Fruit fly (Drosophila melanogaster) whole organism, embryonic: ENCODE measurements around the gene CG31103.

Experiments
- Antp ChIP-seq: fragments of 200-800 bp; sonication (Bioruptor generic); optimal IDR thresholded peaks from 3 replicates; lab custom pipeline; 2016; ENCODE audit warnings: missing biosample characterization, missing genetic modification characterization
- Atf-2 ChIP-seq: fragments of 200-800 bp; sonication (Bioruptor generic); optimal IDR thresholded peaks from 2 replicates; lab custom pipeline; 2016; ENCODE audit warnings: missing biosample characterization, missing genetic modification characterization
- B-H1 ChIP-seq: fragments of 200-800 bp; sonication (Bioruptor generic); IDR thresholded peaks from 3 replicates; pipeline ENCODE4 v1.3.6; 2022; ENCODE audit warnings: missing biosample characterization, missing genetic modification characterization
- CG12071 ChIP-seq: fragments of 200-800 bp; sonication (Bioruptor generic); optimal IDR thresholded peaks from 3 replicates; lab custom pipeline; 2018; ENCODE audit warnings: missing biosample characterization, mild to moderate bottlenecking, missing genetic modification characterization
- CG1233 ChIP-seq: fragments of 200-800 bp; sonication (Bioruptor generic); optimal IDR thresholded peaks from 4 replicates; lab custom pipeline; 2018; ENCODE audit warnings: missing biosample characterization, mild to moderate bottlenecking, missing genetic modification characterization
- CG12769 ChIP-seq: fragments of 200-800 bp; sonication (Bioruptor generic); optimal IDR thresholded peaks from 2 replicates; lab custom pipeline; 2019; ENCODE audit warnings: missing biosample characterization, mild to moderate bottlenecking, missing genetic modification characterization, moderate library complexity
- CG14050 ChIP-seq: fragments of 200-800 bp; sonication (Bioruptor generic); IDR thresholded peaks from 3 replicates; pipeline ENCODE4 v1.3.6; 2022; ENCODE audit warnings: missing biosample characterization, missing genetic modification characterization
- CG14441 ChIP-seq: fragments of 200-800 bp; sonication (Bioruptor generic); IDR thresholded peaks from 2 replicates; pipeline ENCODE4 v1.3.6; 2022; ENCODE audit warnings: missing biosample characterization, missing genetic modification characterization
- CG1529 ChIP-seq: fragments of 200-800 bp; sonication (Bioruptor generic); optimal IDR thresholded peaks from 3 replicates; lab custom pipeline; 2018; ENCODE audit warnings: missing biosample characterization, missing genetic modification characterization
- CG17359 ChIP-seq: fragments of 200-800 bp; sonication (Bioruptor generic); optimal IDR thresholded peaks from 3 replicates; lab custom pipeline; 2018; ENCODE audit warnings: missing biosample characterization, mild to moderate bottlenecking, missing genetic modification characterization, moderate library complexity
- CG18476 ChIP-seq: fragments of 200-800 bp; sonication (Bioruptor generic); optimal IDR thresholded peaks from 2 replicates; lab custom pipeline; 2016; ENCODE audit warnings: missing biosample characterization, mild to moderate bottlenecking, missing genetic modification characterization
- CG2120 ChIP-seq: fragments of 200-800 bp; sonication (Bioruptor generic); optimal IDR thresholded peaks from 3 replicates; lab custom pipeline; 2016; ENCODE audit warnings: missing biosample characterization, missing genetic modification characterization
- CG32532 ChIP-seq: fragments of 200-800 bp; sonication (Bioruptor generic); IDR thresholded peaks from 2 replicates; pipeline ENCODE4 v1.3.6; 2022; ENCODE audit warnings: missing biosample characterization, missing genetic modification characterization
- CG3995 ChIP-seq: fragments of 200-800 bp; sonication (Bioruptor generic); optimal IDR thresholded peaks from 3 replicates; lab custom pipeline; 2016; ENCODE audit warnings: missing biosample characterization, missing genetic modification characterization
- CG4360 ChIP-seq: fragments of 200-800 bp; sonication (Bioruptor generic); IDR thresholded peaks from 2 replicates; pipeline ENCODE4 v1.3.6; 2022; ENCODE audit warnings: missing biosample characterization, missing genetic modification characterization
- CG6254 ChIP-seq: fragments of 200-800 bp; sonication (Bioruptor generic); optimal IDR thresholded peaks from 3 replicates; lab custom pipeline; 2017; ENCODE audit warnings: mild to moderate bottlenecking, missing biosample characterization, missing genetic modification reagents, missing genetic modification characterization
- CG6689 ChIP-seq: fragments of 200-800 bp; sonication (Bioruptor generic); IDR thresholded peaks from 2 replicates; pipeline ENCODE4 v1.3.6; 2022; ENCODE audit warnings: missing biosample characterization, missing genetic modification characterization
- CG7372 ChIP-seq: fragments of 200-800 bp; sonication (Bioruptor generic); IDR thresholded peaks from 2 replicates; pipeline ENCODE4 v1.3.6; 2022; ENCODE audit warnings: missing biosample characterization, missing genetic modification characterization
- CG8478 ChIP-seq: fragments of >200 bp; optimal IDR thresholded peaks from 2 replicates; lab custom pipeline; 2018
- CG9727 ChIP-seq: fragments of 200-800 bp; sonication (Bioruptor generic); optimal IDR thresholded peaks from 3 replicates; lab custom pipeline; 2017; ENCODE audit warnings: missing biosample characterization, mild to moderate bottlenecking, missing genetic modification characterization
- CTCF ChIP-seq: fragments of 200-800 bp; sonication (Bioruptor generic); optimal IDR thresholded peaks from 2 replicates; lab custom pipeline; 2017; ENCODE audit warnings: missing biosample characterization, mild to moderate bottlenecking, missing genetic modification characterization, moderate library complexity
- Dek ChIP-seq: fragments of 200-800 bp; sonication (Bioruptor generic); optimal IDR thresholded peaks from 3 replicates; lab custom pipeline; 2019; ENCODE audit warnings: missing biosample characterization, mild to moderate bottlenecking, missing genetic modification characterization, moderate library complexity
- Doc3 ChIP-seq: fragments of 200-800 bp; sonication (Bioruptor generic); IDR thresholded peaks from 3 replicates; pipeline ENCODE4 v1.3.6; 2022; ENCODE audit warnings: missing biosample characterization, missing genetic modification characterization; ENCODE audit not compliant: partially characterized antibody
- E2f1 ChIP-seq: fragments of 200-800 bp; sonication (Bioruptor generic); IDR thresholded peaks from 2 replicates; pipeline ENCODE4 v1.3.6; 2022; ENCODE audit warnings: missing biosample characterization, missing genetic modification characterization
- Elba2 ChIP-seq: fragments of 200-800 bp; sonication (Bioruptor generic); optimal IDR thresholded peaks from 3 replicates; lab custom pipeline; 2016; ENCODE audit warnings: missing biosample characterization, missing genetic modification characterization
- Ets97D ChIP-seq: fragments of 200-800 bp; sonication (Bioruptor generic); optimal IDR thresholded peaks from 3 replicates; lab custom pipeline; 2016; ENCODE audit warnings: missing biosample characterization, missing genetic modification characterization
- Hmr ChIP-seq: fragments of 200-800 bp; sonication (Bioruptor generic); optimal IDR thresholded peaks from 3 replicates; lab custom pipeline; 2017; ENCODE audit warnings: mild to moderate bottlenecking, missing biosample characterization, missing genetic modification reagents, missing genetic modification characterization
- Lim3 ChIP-seq: fragments of 200-800 bp; sonication (Bioruptor generic); IDR thresholded peaks from 2 replicates; pipeline ENCODE4 v1.3.6; 2022; ENCODE audit warnings: missing biosample characterization, missing genetic modification characterization
- Max ChIP-seq: fragments of 200-800 bp; sonication (Bioruptor generic); optimal IDR thresholded peaks from 2 replicates; lab custom pipeline; 2016; ENCODE audit warnings: missing biosample characterization, mild to moderate bottlenecking, missing genetic modification characterization
- Med ChIP-seq: fragments of 200-800 bp; sonication (Bioruptor generic); peaks from one replicate; lab custom pipeline; 2016; ENCODE audit warnings: missing biosample characterization, missing genetic modification characterization, mild to moderate bottlenecking, inconsistent platforms, moderate library complexity
- NfI ChIP-seq: fragments of 200-800 bp; sonication (Bioruptor generic); optimal IDR thresholded peaks from 3 replicates; lab custom pipeline; 2018; ENCODE audit warnings: missing biosample characterization, mild to moderate bottlenecking, missing genetic modification characterization, moderate library complexity
- Rfx ChIP-seq: fragments of 200-800 bp; sonication (Bioruptor generic); IDR thresholded peaks from 2 replicates; pipeline ENCODE4 v1.3.6; 2022; ENCODE audit warnings: missing biosample characterization, missing genetic modification characterization
- Side ChIP-seq: fragments of 200-800 bp; sonication (Bioruptor generic); optimal IDR thresholded peaks from 2 replicates; lab custom pipeline; 2016; ENCODE audit warnings: missing biosample characterization, missing genetic modification characterization
- Sin3A ChIP-seq: fragments of >200 bp; optimal IDR thresholded peaks from 2 replicates; lab custom pipeline; 2018
- bcd ChIP-seq: fragments of 200-800 bp; sonication (Bioruptor generic); optimal IDR thresholded peaks from 2 replicates; lab custom pipeline; 2017; ENCODE audit warnings: missing biosample characterization, mild to moderate bottlenecking, missing genetic modification characterization
- cad ChIP-seq: fragments of >200 bp; optimal IDR thresholded peaks from 2 replicates; lab custom pipeline; 2017; ENCODE audit warnings: missing biosample characterization, missing genetic modification characterization
- caup ChIP-seq: fragments of 200-800 bp; sonication (Bioruptor generic); optimal IDR thresholded peaks from 3 replicates; lab custom pipeline; 2017; ENCODE audit warnings: missing biosample characterization, mild to moderate bottlenecking, missing genetic modification characterization, moderate library complexity; ENCODE audit not compliant: severe bottlenecking
- cg ChIP-seq: fragments of 200-800 bp; sonication (Bioruptor generic); optimal IDR thresholded peaks from 3 replicates; lab custom pipeline; 2019; ENCODE audit warnings: missing biosample characterization, mild to moderate bottlenecking, missing genetic modification characterization, moderate library complexity
- disco-r ChIP-seq: fragments of 200-800 bp; sonication (Bioruptor generic); optimal IDR thresholded peaks from 2 replicates; lab custom pipeline; 2016; ENCODE audit warnings: missing biosample characterization, missing genetic modification characterization
- exex ChIP-seq: fragments of 200-800 bp; sonication (Bioruptor generic); optimal IDR thresholded peaks from 4 replicates; lab custom pipeline; 2018; ENCODE audit warnings: missing biosample characterization, mild to moderate bottlenecking, missing genetic modification characterization, moderate library complexity
- gem ChIP-seq: fragments of 200-800 bp; sonication (Bioruptor generic); optimal IDR thresholded peaks from 2 replicates; lab custom pipeline; 2019; ENCODE audit warnings: missing biosample characterization, mild to moderate bottlenecking, missing genetic modification characterization, moderate library complexity
- h ChIP-seq: fragments of >200 bp; optimal IDR thresholded peaks from 2 replicates; lab custom pipeline; 2017
- hth ChIP-seq: fragments of >200 bp; optimal IDR thresholded peaks from 2 replicates; lab custom pipeline; 2017; ENCODE audit warnings: inconsistent platforms
- kah ChIP-seq: fragments of 200-800 bp; sonication (Bioruptor generic); optimal IDR thresholded peaks from 2 replicates; lab custom pipeline; 2018; ENCODE audit warnings: missing biosample characterization, mild to moderate bottlenecking, missing genetic modification characterization
- kni ChIP-seq: fragments of 200-800 bp; sonication (Bioruptor generic); optimal IDR thresholded peaks from 3 replicates; lab custom pipeline; 2017; ENCODE audit warnings: mild to moderate bottlenecking, missing biosample characterization, missing genetic modification reagents, missing genetic modification characterization
- otp ChIP-seq: fragments of 200-800 bp; sonication (Bioruptor generic); IDR thresholded peaks from 3 replicates; pipeline ENCODE4, ENCODE4 v1.3.6; 2022; ENCODE audit warnings: missing biosample characterization, missing genetic modification characterization
- pnt ChIP-seq: fragments of 200-800 bp; sonication (Bioruptor generic); optimal IDR thresholded peaks from 3 replicates; lab custom pipeline; 2016; ENCODE audit warnings: missing biosample characterization, missing genetic modification characterization
- run ChIP-seq: fragments of 200-800 bp; sonication (Bioruptor generic); optimal IDR thresholded peaks from 3 replicates; lab custom pipeline; 2018; ENCODE audit warnings: missing biosample characterization, mild to moderate bottlenecking, missing genetic modification characterization
- sisA ChIP-seq: fragments of 200-800 bp; sonication (Bioruptor generic); IDR thresholded peaks from 2 replicates; pipeline ENCODE4 v1.3.6; 2022; ENCODE audit warnings: missing biosample characterization, missing genetic modification characterization
- so ChIP-seq: fragments of 200-800 bp; sonication (Bioruptor generic); IDR thresholded peaks from 3 replicates; pipeline ENCODE4 v1.3.6; 2022; ENCODE audit warnings: missing biosample characterization, missing genetic modification characterization
- sug ChIP-seq: fragments of 200-800 bp; optimal IDR thresholded peaks from 2 replicates; lab custom pipeline; 2019; ENCODE audit warnings: missing biosample characterization, mild to moderate bottlenecking, missing genetic modification characterization, moderate library complexity
- wek ChIP-seq: fragments of 200-800 bp; sonication (Bioruptor generic); optimal IDR thresholded peaks from 3 replicates; lab custom pipeline; 2018; ENCODE audit warnings: missing biosample characterization, mild to moderate bottlenecking, missing genetic modification characterization, moderate library complexity
- yki ChIP-seq: fragments of >200 bp; optimal IDR thresholded peaks from 3 replicates; lab custom pipeline; 2018

The CG31103 gene

dm6 chr3R:25247379-25247869, 28.3 kb downstream of the CG31103 start, which contains the start of the genes RpS27 and Nup37 (continued):
- peak; percentile 91 for TF ChIP-seq pnt
- TF ChIP-seq Doc3 (GFP tag; lab: Robert Waterston, UW) = no peak
- peak; percentile 89 for TF ChIP-seq CG6254 (GFP tag; lab: Kevin White, UChicago)
- peak; percentile 94 for TF ChIP-seq kah
- peak; percentile 99 for TF ChIP-seq CG12071
- TF ChIP-seq Antp (GFP tag; lab: Kevin White, UChicago) = peak; percentile 98
- TF ChIP-seq CG17359 (tag; lab: Kevin White, UChicago) = peak; percentile 97
- peak; percentile 93 for TF ChIP-seq CG18476 (GFP tag; lab: Kevin White, UChicago)
- TF ChIP-seq h = no peak
- peak; percentile 94 for TF ChIP-seq CG7372 (GFP tag; lab: Robert Waterston, UW)
- TF ChIP-seq Dek (tag; lab: Kevin White, UChicago) = peak; percentile 95
- no peak for TF ChIP-seq cad (GFP tag; lab: Kevin White, UChicago)
- peak; percentile 99 for TF ChIP-seq Rfx
- TF ChIP-seq NfI (GFP tag; lab: Kevin White, UChicago) = peak; percentile 100
- TF ChIP-seq caup (GFP tag; lab: Kevin White, UChicago) = peak; percentile 100
- TF ChIP-seq CG6689 (GFP tag; lab: Robert Waterston, UW) = peak; percentile 91
- TF ChIP-seq CG9727 (GFP tag; lab: Kevin White, UChicago) = peak; percentile 99
- peak; percentile 95 for TF ChIP-seq CG2120
- TF ChIP-seq Ets97D (GFP tag; lab: Kevin White, UChicago) = peak; percentile 100
- TF ChIP-seq run (tag; lab: Kevin White, UChicago) = peak; percentile 90
- TF ChIP-seq Lim3 (GFP tag; lab: Robert Waterston, UW) = peak; percentile 68; the same call in 1 of the 2 replicates
- TF ChIP-seq Atf-2 = peak; percentile 97
- TF ChIP-seq sisA (GFP tag; lab: Robert Waterston, UW) = peak; percentile 95
- TF ChIP-seq kni = peak; percentile 100
- peak; percentile 97 for TF ChIP-seq wek (GFP tag; lab: Kevin White, UChicago)
- TF ChIP-seq cg (GFP tag; lab: Kevin White, UChicago) = no peak
- TF ChIP-seq Max (GFP tag; lab: Kevin White, UChicago) = peak; percentile 98
- TF ChIP-seq CG32532 (GFP tag; lab: Robert Waterston, UW) = peak; percentile 98
- TF ChIP-seq B-H1 (GFP tag; lab: Robert Waterston, UW) = peak; percentile 90
- TF ChIP-seq CG12769 (tag; lab: Kevin White, UChicago) = peak; percentile 98
- TF ChIP-seq Sin3A (lab: Kevin White, UChicago) = peak; percentile 64
- peak; percentile 100 for TF ChIP-seq bcd
- peak; percentile 99 for TF ChIP-seq Hmr (GFP tag; lab: Kevin White, UChicago)
- TF ChIP-seq CG1529 = peak; percentile 96
- TF ChIP-seq E2f1 = peak; percentile 94
- peak; percentile 91 for TF ChIP-seq gem
- TF ChIP-seq CG4360 (GFP tag; lab: Robert Waterston, UW) = peak; percentile 67
- TF ChIP-seq exex (tag; lab: Kevin White, UChicago) = peak; percentile 88
- no peak for TF ChIP-seq CG8478 (lab: Kevin White, UChicago)
- TF ChIP-seq CG1233 (GFP tag; lab: Kevin White, UChicago) = peak; percentile 99
- TF ChIP-seq CG3995 (GFP tag; lab: Kevin White, UChicago) = peak; percentile 89
- TF ChIP-seq CTCF (GFP tag; lab: Kevin White, UChicago) = peak; percentile 74
- TF ChIP-seq so (GFP tag; lab: Robert Waterston, UW) = peak; percentile 95
- no peak for TF ChIP-seq hth (lab: Kevin White, UChicago)
- TF ChIP-seq CG14441 (GFP tag; lab: Robert Waterston, UW) = peak; percentile 95
- peak; percentile 72 for TF ChIP-seq Elba2 (GFP tag; lab: Kevin White, UChicago)
- peak; percentile 93 for TF ChIP-seq CG14050
- no peak for TF ChIP-seq yki (lab: Kevin White, UChicago)
- TF ChIP-seq Side (GFP tag; lab: Kevin White, UChicago) = peak; percentile 99
- TF ChIP-seq sug (tag; lab: Kevin White, UChicago) = peak; percentile 97
- peak; percentile 98 for TF ChIP-seq otp (GFP tag; lab: Robert Waterston, UW)
- peak; percentile 98 for TF ChIP-seq disco-r
- TF ChIP-seq Med (GFP tag; lab: Kevin White, UChicago) = peak; percentile 100
